Worm (Caenorhabditis elegans): ENCODE measurements around the gene F47C12.13.

Gene F47C12.13

DNA sequence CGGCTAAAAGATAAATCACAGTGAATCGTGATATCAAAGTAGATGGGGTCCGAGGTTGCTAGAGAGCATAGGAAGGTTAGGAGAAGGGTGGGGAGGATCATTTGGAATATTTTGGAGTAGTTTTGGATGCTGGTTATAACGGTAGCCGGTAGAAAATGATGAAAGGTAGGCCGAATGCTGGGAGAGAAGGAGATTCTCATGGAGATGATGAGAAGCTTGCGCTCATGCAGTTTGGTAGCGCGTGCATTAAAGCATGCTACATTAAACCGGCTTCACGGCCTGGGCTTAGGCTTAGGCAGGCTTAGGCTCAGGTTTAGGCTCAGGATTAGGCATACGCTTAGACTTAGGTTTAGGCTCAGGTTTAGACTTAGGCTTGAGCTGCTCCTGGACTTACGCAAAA lies at the start of gene F47C12.13:
TSS of gene F47C12.13 (minus strand) at position 101 of the 400 bp plus-strand sequence.
- no peak for TF ChIP-seq hlh-26 (GFP tag; conservative IDR thresholded peaks at IDR 0.05)
- TF ChIP-seq lag-1 (GFP tag; IDR thresholded peaks at IDR 0.05) = 0 out of 2 replicates have a peak, but pooled peaks have one; percentile 16

DNA sequence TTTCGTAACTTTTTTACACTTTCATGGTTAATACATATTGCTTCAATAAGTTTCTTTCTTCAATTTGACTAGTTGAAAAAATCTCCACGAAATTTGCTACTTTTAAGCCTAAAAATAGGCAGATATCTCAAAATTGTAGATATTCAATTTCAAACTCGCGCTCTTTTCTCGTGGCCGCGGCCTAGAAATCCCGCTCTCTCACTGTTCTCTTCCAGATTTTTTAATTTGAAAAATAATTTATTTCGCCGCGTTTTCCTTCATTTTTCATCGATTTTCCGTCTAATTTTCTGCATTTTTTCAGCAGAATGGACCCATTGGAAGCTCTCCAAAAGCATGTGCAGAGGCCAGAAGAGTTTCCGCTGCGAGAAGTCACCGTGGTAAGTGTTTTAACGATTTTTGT lies 48.1 kb upstream of the F47C12.13 start, which contains the start of gene cdc-73:
TSS of gene cdc-73 (plus strand) at position 302 of the 400 bp plus-strand sequence.
- TF ChIP-seq efl-1 (GFP tag; optimal IDR thresholded peaks at IDR 0.05) = peak; percentile 71
- TF ChIP-seq attf-5 (GFP tag; optimal IDR thresholded peaks at IDR 0.05) = peak; percentile 6
- peak; percentile 75 for TF ChIP-seq dpl-1 (GFP tag; optimal IDR thresholded peaks at IDR 0.05)
- TF ChIP-seq hmg-20 (GFP tag; IDR thresholded peaks at IDR 0.05) = no peak
- TF ChIP-seq ztf-18 (tag; optimal IDR thresholded peaks at IDR 0.05) = peak; percentile 21
- no peak for TF ChIP-seq lsl-1 (GFP tag; optimal IDR thresholded peaks at IDR 0.05)
- no peak for TF ChIP-seq attf-6 (GFP tag; IDR thresholded peaks at IDR 0.05)
- no peak for TF ChIP-seq cebp-1 (GFP tag; IDR thresholded peaks at IDR 0.05)
- no peak for TF ChIP-seq cebp-1 (tag; optimal IDR thresholded peaks at IDR 0.05)
- no peak for TF ChIP-seq F22D6.2 (tag; optimal IDR thresholded peaks at IDR 0.05)
- TF ChIP-seq ets-4 (GFP tag; optimal IDR thresholded peaks at IDR 0.05) = no peak
- TF ChIP-seq pbrm-1 (GFP tag; IDR thresholded peaks at IDR 0.05) = no peak
- TF ChIP-seq B0261.1 (tag; optimal IDR thresholded peaks at IDR 0.05) = no peak
- TF ChIP-seq nhr-120 (GFP tag; IDR thresholded peaks at IDR 0.05) = no peak
- TF ChIP-seq madf-8 (GFP tag; conservative IDR thresholded peaks at IDR 0.05) = no peak
- peak; percentile 91 for TF ChIP-seq lin-54 (GFP tag; optimal IDR thresholded peaks at IDR 0.05)
- no peak for TF ChIP-seq ztf-3 (GFP tag; optimal IDR thresholded peaks at IDR 0.05)
- TF ChIP-seq mcd-1 (GFP tag; IDR thresholded peaks at IDR 0.05) = peak; percentile 38; the same call in 1 of the 2 replicates
- TF ChIP-seq lin-35 (GFP tag; optimal IDR thresholded peaks at IDR 0.05) = peak in 1 of 3 experiments; percentile 60
- peak; percentile 70; the same call in 1 of the 2 replicates for TF ChIP-seq ztf-28 (GFP tag; IDR thresholded peaks at IDR 0.05)
- peak; percentile 29 for TF ChIP-seq unc-130 (GFP tag; optimal IDR thresholded peaks at IDR 0.05)

DNA sequence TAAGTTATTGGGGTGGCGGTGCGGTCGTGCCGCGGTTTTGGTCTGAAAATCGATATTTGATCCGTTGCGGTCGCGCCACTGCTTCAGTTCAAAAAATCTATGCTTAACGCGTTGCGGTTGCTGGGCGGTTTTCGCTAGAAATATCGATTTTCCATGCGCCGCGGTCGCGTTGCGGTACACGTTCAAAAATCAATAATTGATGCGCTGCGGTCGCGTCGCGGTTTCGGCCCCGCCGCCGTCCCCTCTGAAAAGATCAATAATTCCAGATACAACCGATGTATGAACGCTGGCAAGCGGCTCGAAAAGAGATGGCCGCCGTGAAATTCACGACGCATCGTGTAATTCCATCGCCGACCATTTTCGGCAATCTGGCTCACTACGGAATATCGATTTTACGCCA lies 46.8 kb upstream of the F47C12.13 start:
- TF ChIP-seq akir-1 (GFP tag; optimal IDR thresholded peaks at IDR 0.05) = no peak
- peak; percentile 59 for TF ChIP-seq zfh-2 (GFP tag; conservative IDR thresholded peaks at IDR 0.05)
- TF ChIP-seq xnd-1 (tag; optimal IDR thresholded peaks at IDR 0.05) = no peak
- no peak for TF ChIP-seq athp-1 (tag; optimal IDR thresholded peaks at IDR 0.05)
- TF ChIP-seq bed-1 (GFP tag; IDR thresholded peaks at IDR 0.05) = no peak
- TF ChIP-seq K11D2.4 (GFP tag; IDR thresholded peaks at IDR 0.05) = no peak

DNA sequence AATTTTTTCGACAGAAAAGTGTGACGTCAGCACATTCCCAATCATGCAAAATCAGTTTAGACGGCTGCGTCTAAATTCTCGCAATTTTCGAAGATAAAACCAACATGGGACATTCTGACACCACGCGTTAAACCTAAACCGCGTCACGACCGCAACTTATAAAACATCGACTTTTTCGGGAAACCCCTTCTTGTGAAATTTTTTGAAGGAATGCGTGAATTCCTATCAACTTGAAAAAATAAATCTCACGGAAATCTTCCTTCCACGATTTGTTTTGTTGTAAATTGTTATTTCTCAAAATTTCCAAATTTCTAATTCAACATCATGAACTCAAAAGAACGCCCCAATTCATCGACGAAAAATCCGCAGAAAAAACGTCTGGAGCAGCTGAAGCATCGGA lies 45.8 kb upstream of the F47C12.13 start, which contains the start of gene F35F11.2:
TSS of gene F35F11.2 (plus strand) at position 301 of the 400 bp plus-strand sequence.
- TF ChIP-seq hmg-20 (GFP tag; IDR thresholded peaks at IDR 0.05) = no peak
- no peak for TF ChIP-seq Y67H2A.10 (GFP tag; conservative IDR thresholded peaks at IDR 0.05)
- TF ChIP-seq ceh-58 (GFP tag; IDR thresholded peaks at IDR 0.05) = no peak
- no peak for TF ChIP-seq Y53G8AR.9 (GFP tag; conservative IDR thresholded peaks at IDR 0.05)
- no peak for TF ChIP-seq madf-3 (GFP tag; IDR thresholded peaks at IDR 0.05)
- no peak for TF ChIP-seq mel-28 (tag; optimal IDR thresholded peaks at IDR 0.05; ENCODE audit: borderline replicate concordance)
- no peak for TF ChIP-seq egl-18 (GFP tag; IDR thresholded peaks at IDR 0.05)
- TF ChIP-seq F10E7.11 (tag; optimal IDR thresholded peaks at IDR 0.05) = no peak
- TF ChIP-seq F22D6.2 (tag; optimal IDR thresholded peaks at IDR 0.05) = no peak
- no peak for TF ChIP-seq lir-1 (GFP tag; conservative IDR thresholded peaks at IDR 0.05)
- no peak for TF ChIP-seq ztf-18 (tag; optimal IDR thresholded peaks at IDR 0.05)
- no peak for TF ChIP-seq hrde-1 (tag; optimal IDR thresholded peaks at IDR 0.05; ENCODE audit: borderline replicate concordance)
- no peak for TF ChIP-seq lin-54 (GFP tag; optimal IDR thresholded peaks at IDR 0.05)
- no peak for TF ChIP-seq bed-1 (GFP tag; IDR thresholded peaks at IDR 0.05)
- no peak for TF ChIP-seq gei-17 (GFP tag; optimal IDR thresholded peaks at IDR 0.05)
- no peak for TF ChIP-seq rec-8 (tag; optimal IDR thresholded peaks at IDR 0.05)
- TF ChIP-seq ztf-26 (tag; optimal IDR thresholded peaks at IDR 0.05) = no peak
- TF ChIP-seq Y95B8A.8 (GFP tag; IDR thresholded peaks at IDR 0.05) = no peak
